Fruit fly (Drosophila melanogaster) whole organism, prepupa: ENCODE results near the gene CG11504.

Experiments
- CG10669 ChIP-seq: fragments of 200-800 bp; sonication (Bioruptor generic); optimal IDR thresholded peaks from 3 replicates; lab custom pipeline; 2018; ENCODE audit warnings: missing biosample characterization, mild to moderate bottlenecking, missing genetic modification characterization, moderate library complexity
- CG1621 ChIP-seq: fragments of 200-800 bp; sonication (Bioruptor generic); optimal IDR thresholded peaks from 3 replicates; lab custom pipeline; 2018; ENCODE audit warnings: missing biosample characterization, mild to moderate bottlenecking, missing genetic modification characterization
- CG3032 ChIP-seq: fragments of 200-800 bp; optimal IDR thresholded peaks from 2 replicates; lab custom pipeline; 2019; ENCODE audit warnings: missing biosample characterization, mild to moderate bottlenecking, missing genetic modification characterization, moderate library complexity
- CG32006 ChIP-seq: fragments of 200-800 bp; sonication (Bioruptor generic); optimal IDR thresholded peaks from 3 replicates; lab custom pipeline; 2017; ENCODE audit warnings: missing biosample characterization, mild to moderate bottlenecking, missing genetic modification characterization
- CG6808 ChIP-seq: fragments of 200-800 bp; sonication (Bioruptor generic); optimal IDR thresholded peaks from 3 replicates; lab custom pipeline; 2017; ENCODE audit warnings: missing biosample characterization, missing genetic modification characterization, mild to moderate bottlenecking, moderate library complexity, missing genetic modification reagents
- Sox15 ChIP-seq: fragments of 200-800 bp; sonication (Bioruptor generic); optimal IDR thresholded peaks from 3 replicates; lab custom pipeline; 2016; ENCODE audit warnings: missing biosample characterization, missing genetic modification characterization
- cyc ChIP-seq: fragments of 200-800 bp; sonication (Bioruptor generic); optimal IDR thresholded peaks from 3 replicates; lab custom pipeline; 2016; ENCODE audit warnings: missing biosample characterization, missing genetic modification characterization

dm6 chr3R:29995035-29995434, 2.7 kb upstream of the CG11504 start, which contains the start of the genes CG7903 and Sas-6:
- TF ChIP-seq CG1621 (peak; percentile 16), CG6808 (GFP tag; lab: Kevin White, UChicago) (no peak), CG32006 (GFP tag; lab: Kevin White, UChicago) (no peak), cyc (GFP tag; lab: Kevin White, UChicago) (no peak), CG3032 (tag; lab: Kevin White, UChicago) (no peak), CG10669 (GFP tag; lab: Kevin White, UChicago) (no peak), Sox15 (GFP tag; lab: Kevin White, UChicago) (no peak)
